Worm (Caenorhabditis elegans) whole organism, mixed stage, embryonic: Measurements from ENCODE around the gene sru-7.

Experiments used
- M03D4.4 ChIP-seq: sonication (generic microtip); optimal IDR thresholded peaks from 2 replicates; lab custom pipeline; 2017; ENCODE audit warnings: mild to moderate bottlenecking, missing genetic modification characterization, missing compliant biosample characterization
- blmp-1 ChIP-seq: fragments of 150-350 bp; optimal IDR thresholded peaks from 2 replicates; lab custom pipeline; 2014; ENCODE audit warnings: missing biosample characterization, missing genetic modification characterization
- ceh-39 ChIP-seq: fragments of 150-350 bp; optimal IDR thresholded peaks from 2 replicates; lab custom pipeline; 2014; ENCODE audit warnings: missing biosample characterization, missing genetic modification characterization
- ceh-43 ChIP-seq: fragments of 200-800 bp; sonication (Bioruptor generic); optimal IDR thresholded peaks from 2 replicates; lab custom pipeline; 2018; ENCODE audit warnings: mild to moderate bottlenecking, missing genetic modification characterization, moderate library complexity, missing compliant biosample characterization
- ceh-83 ChIP-seq: fragments of 200-800 bp; sonication (Bioruptor generic); optimal IDR thresholded peaks from 2 replicates; lab custom pipeline; 2018; ENCODE audit warnings: mild to moderate bottlenecking, missing genetic modification characterization, missing compliant biosample characterization
- ces-1 ChIP-seq: fragments of 150-350 bp; optimal IDR thresholded peaks from 2 replicates; lab custom pipeline; 2014; ENCODE audit warnings: missing biosample characterization, missing genetic modification reagents, missing genetic modification characterization
- cnd-1 ChIP-seq: fragments of 200-800 bp; sonication (Bioruptor generic); optimal IDR thresholded peaks from 2 replicates; lab custom pipeline; 2018; ENCODE audit warnings: mild to moderate bottlenecking, missing genetic modification characterization, missing compliant biosample characterization
- drap-1 ChIP-seq: fragments of 200-800 bp; sonication (Bioruptor generic); optimal IDR thresholded peaks from 3 replicates; lab custom pipeline; 2018; ENCODE audit warnings: mild to moderate bottlenecking, missing genetic modification characterization, missing compliant biosample characterization
- elt-1 ChIP-seq: sonication (generic microtip); optimal IDR thresholded peaks from 2 replicates; lab custom pipeline; 2017; ENCODE audit warnings: missing genetic modification characterization, mild to moderate bottlenecking, missing compliant biosample characterization, antibody characterized with exemption, moderate library complexity, borderline replicate concordance; ENCODE audit not compliant: insufficient read depth
- elt-3 ChIP-seq: fragments of 150-350 bp; optimal IDR thresholded peaks from 2 replicates; lab custom pipeline; 2014; ENCODE audit warnings: missing biosample characterization, missing genetic modification characterization
- flh-1 ChIP-seq: fragments of 200-800 bp; sonication (Bioruptor generic); optimal IDR thresholded peaks from 2 replicates; lab custom pipeline; 2018; ENCODE audit warnings: mild to moderate bottlenecking, missing genetic modification characterization, moderate library complexity, missing compliant biosample characterization
- ham-2 ChIP-seq: fragments of 200-800 bp; sonication (Bioruptor generic); optimal IDR thresholded peaks from 2 replicates; lab custom pipeline; 2018; ENCODE audit warnings: mild to moderate bottlenecking, missing genetic modification characterization, missing compliant biosample characterization
- hlh-1 ChIP-seq: fragments of 150-350 bp; optimal IDR thresholded peaks from 2 replicates; lab custom pipeline; 2014; ENCODE audit warnings: missing biosample characterization, missing genetic modification reagents, missing genetic modification characterization
- lin-13 ChIP-seq: fragments of 150-350 bp; optimal IDR thresholded peaks from 2 replicates; lab custom pipeline; 2014; ENCODE audit warnings: missing biosample characterization, missing genetic modification characterization
- lin-32 ChIP-seq: fragments of 200-800 bp; sonication (Bioruptor generic); optimal IDR thresholded peaks from 2 replicates; lab custom pipeline; 2018; ENCODE audit warnings: mild to moderate bottlenecking, missing genetic modification characterization, missing compliant biosample characterization
- lsy-2 ChIP-seq: fragments of 150-350 bp; optimal IDR thresholded peaks from 2 replicates; lab custom pipeline; 2014; ENCODE audit warnings: missing biosample characterization, missing genetic modification characterization
- mab-5 ChIP-seq: fragments of 150-350 bp; optimal IDR thresholded peaks from 2 replicates; lab custom pipeline; 2014; ENCODE audit warnings: missing biosample characterization, missing genetic modification characterization
- mep-1 ChIP-seq: fragments of 150-350 bp; optimal IDR thresholded peaks from 2 replicates; lab custom pipeline; 2017; ENCODE audit warnings: missing biosample characterization, missing genetic modification reagents, missing genetic modification characterization, inconsistent platforms
- mls-2 ChIP-seq: sonication (generic microtip); optimal IDR thresholded peaks from 2 replicates; lab custom pipeline; 2016; ENCODE audit warnings: mild to moderate bottlenecking, missing genetic modification characterization, moderate library complexity, missing compliant biosample characterization
- nhr-12 ChIP-seq: fragments of 150-350 bp; optimal IDR thresholded peaks from 2 replicates; lab custom pipeline; 2014; ENCODE audit warnings: missing biosample characterization, missing genetic modification characterization
- nhr-2 ChIP-seq: fragments of 150-350 bp; optimal IDR thresholded peaks from 2 replicates; lab custom pipeline; 2014; ENCODE audit warnings: missing biosample characterization, missing genetic modification characterization
- nhr-237 ChIP-seq: fragments of 150-350 bp; optimal IDR thresholded peaks from 2 replicates; lab custom pipeline; 2014; ENCODE audit warnings: missing biosample characterization, missing genetic modification characterization
- nhr-28 ChIP-seq: fragments of 150-350 bp; optimal IDR thresholded peaks from 2 replicates; lab custom pipeline; 2014; ENCODE audit warnings: missing biosample characterization, missing genetic modification characterization
- nhr-76 ChIP-seq: sonication (generic microtip); optimal IDR thresholded peaks from 2 replicates; lab custom pipeline; 2017; ENCODE audit warnings: missing biosample characterization, missing genetic modification characterization
- pha-4 ChIP-seq: fragments of 150-350 bp; optimal IDR thresholded peaks from 2 replicates; lab custom pipeline; 2018; ENCODE audit warnings: missing biosample characterization, missing genetic modification reagents, missing genetic modification characterization
- sem-2 ChIP-seq: fragments of 200-800 bp; sonication (Bioruptor generic); optimal IDR thresholded peaks from 2 replicates; lab custom pipeline; 2018; ENCODE audit warnings: mild to moderate bottlenecking, missing genetic modification characterization, missing compliant biosample characterization
- snpc-4 ChIP-seq: fragments of 150-350 bp; optimal IDR thresholded peaks from 2 replicates; lab custom pipeline; 2014; ENCODE audit warnings: missing biosample characterization, missing genetic modification characterization
- sptf-1 ChIP-seq: sonication (generic microtip); optimal IDR thresholded peaks from 2 replicates; lab custom pipeline; 2017; ENCODE audit warnings: mild to moderate bottlenecking, missing genetic modification characterization, moderate library complexity, missing compliant biosample characterization
- unc-120 ChIP-seq: sonication (generic microtip); optimal IDR thresholded peaks from 2 replicates; lab custom pipeline; 2017; ENCODE audit warnings: missing genetic modification characterization, missing compliant biosample characterization; ENCODE audit not compliant: poor library complexity, severe bottlenecking
- unc-39 ChIP-seq: fragments of 150-350 bp; optimal IDR thresholded peaks from 2 replicates; lab custom pipeline; 2014; ENCODE audit warnings: missing biosample characterization, missing genetic modification characterization
- unc-62 ChIP-seq: fragments of 150-350 bp; optimal IDR thresholded peaks from 2 replicates; lab custom pipeline; 2014; ENCODE audit warnings: missing biosample characterization, missing genetic modification reagents, missing genetic modification characterization
- zip-8 ChIP-seq: fragments of 150-350 bp; optimal IDR thresholded peaks from 2 replicates; lab custom pipeline; 2014; ENCODE audit warnings: missing biosample characterization, missing genetic modification characterization
- ztf-11 ChIP-seq: fragments of 150-350 bp; optimal IDR thresholded peaks from 2 replicates; lab custom pipeline; 2014; ENCODE audit warnings: missing biosample characterization, missing genetic modification characterization

The sru-7 gene

ce11 chrIV:8463069-8463468 lies 29.3 kb upstream of the sru-7 start:
- TF ChIP-seq ceh-43 (GFP tag; lab: Kevin White, UChicago) = no peak
- no peak for TF ChIP-seq cnd-1 (tag; lab: Kevin White, UChicago)
- no peak for TF ChIP-seq M03D4.4 (tag; lab: Kevin White, UChicago)
- no peak for TF ChIP-seq unc-39 (tag; lab: Kevin White, UChicago)
- TF ChIP-seq snpc-4 (tag; lab: Kevin White, UChicago) = no peak
- no peak for TF ChIP-seq ceh-39
- no peak for TF ChIP-seq hlh-1 (tag; lab: Kevin White, UChicago)
- TF ChIP-seq sptf-1 (tag; lab: Kevin White, UChicago) = no peak
- no peak for TF ChIP-seq ceh-83 (GFP tag; lab: Kevin White, UChicago)
- no peak for TF ChIP-seq nhr-76 (tag; lab: Kevin White, UChicago)
- no peak for TF ChIP-seq nhr-12 (tag; lab: Kevin White, UChicago)
- no peak for TF ChIP-seq elt-3 (tag; lab: Kevin White, UChicago)
- TF ChIP-seq ces-1 (GFP tag; lab: Kevin White, UChicago) = no peak
- TF ChIP-seq mep-1 (tag; lab: Kevin White, UChicago) = no peak
- TF ChIP-seq lsy-2 = no peak
- no peak for TF ChIP-seq mls-2 (tag; lab: Kevin White, UChicago)
- TF ChIP-seq unc-120 (tag; lab: Kevin White, UChicago) = no peak
- TF ChIP-seq lin-32 (GFP tag; lab: Kevin White, UChicago) = no peak
- TF ChIP-seq elt-1 (tag; lab: Kevin White, UChicago) = no peak

ce11 chrIV:8463716-8464115 lies 28.6 kb upstream of the sru-7 start, which contains the start of gene str-176:
Gene str-176 (minus strand): TSS chrIV:8463816.
- TF ChIP-seq ceh-43 (GFP tag; lab: Kevin White, UChicago) = no peak
- no peak for TF ChIP-seq ceh-83 (GFP tag; lab: Kevin White, UChicago)
- no peak for TF ChIP-seq mls-2 (tag; lab: Kevin White, UChicago)
- no peak for TF ChIP-seq mab-5 (tag; lab: Kevin White, UChicago)
- TF ChIP-seq pha-4 (tag; lab: Kevin White, UChicago) = no peak
- TF ChIP-seq elt-1 (tag; lab: Kevin White, UChicago) = no peak
- no peak for TF ChIP-seq ces-1 (GFP tag; lab: Kevin White, UChicago)
- no peak for TF ChIP-seq unc-39 (tag; lab: Kevin White, UChicago)
- TF ChIP-seq nhr-76 (tag; lab: Kevin White, UChicago) = no peak
- TF ChIP-seq sem-2 (GFP tag; lab: Kevin White, UChicago) = no peak
- no peak for TF ChIP-seq lin-13 (tag; lab: Kevin White, UChicago)
- no peak for TF ChIP-seq cnd-1 (tag; lab: Kevin White, UChicago)
- no peak for TF ChIP-seq blmp-1 (tag; lab: Kevin White, UChicago)
- TF ChIP-seq unc-62 (GFP tag; lab: Kevin White, UChicago) = no peak
- no peak for TF ChIP-seq flh-1
- TF ChIP-seq sptf-1 (tag; lab: Kevin White, UChicago) = no peak
- TF ChIP-seq elt-3 (tag; lab: Kevin White, UChicago) = no peak
- TF ChIP-seq lin-32 (GFP tag; lab: Kevin White, UChicago) = no peak

- TF ChIP-seq drap-1 (GFP tag; lab: Kevin White, UChicago) (no peak), ztf-11 (tag; lab: Kevin White, UChicago) (no peak), ceh-43 (GFP tag; lab: Kevin White, UChicago) (no peak), lin-13 (tag; lab: Kevin White, UChicago) (no peak), ham-2 (GFP tag; lab: Kevin White, UChicago) (no peak), nhr-2 (tag; lab: Kevin White, UChicago) (no peak), M03D4.4 (tag; lab: Kevin White, UChicago) (no peak)
- TF ChIP-seq, all 35 proteins: peak for 0
Observed at ce11 chrIV:8464187-8464586, 28.2 kb upstream of the sru-7 start.

DNA sequence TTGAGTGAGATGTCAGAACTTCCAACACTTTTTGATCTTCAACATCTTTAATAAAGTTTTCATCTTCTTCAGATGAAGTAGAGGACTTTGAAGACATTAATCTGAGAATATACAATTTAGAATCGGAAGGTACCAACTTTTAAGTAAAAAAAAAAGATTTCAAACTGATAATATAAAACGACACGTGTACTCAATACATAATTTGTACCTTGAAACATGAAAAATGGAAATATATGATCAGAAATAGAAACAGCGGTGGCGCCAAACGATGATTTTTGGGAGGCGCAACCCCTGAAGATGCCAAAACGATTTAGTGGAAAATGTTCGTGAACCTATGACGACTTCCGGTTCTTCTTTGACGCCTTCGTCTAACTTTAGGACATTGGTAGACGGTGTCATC lies 19.8 kb upstream of the sru-7 start, which contains the start of gene oat-1:
Gene oat-1 (minus strand): TSS at position 101 of the 400 bp plus-strand sequence.
- TF ChIP-seq elt-1 (tag; lab: Kevin White, UChicago) = no peak
- no peak for TF ChIP-seq ces-1 (GFP tag; lab: Kevin White, UChicago)
- TF ChIP-seq ceh-83 (GFP tag; lab: Kevin White, UChicago) = no peak
- TF ChIP-seq M03D4.4 (tag; lab: Kevin White, UChicago) = no peak
- no peak for TF ChIP-seq zip-8 (tag; lab: Kevin White, UChicago)
- TF ChIP-seq unc-62 (GFP tag; lab: Kevin White, UChicago) = no peak
- TF ChIP-seq ham-2 (GFP tag; lab: Kevin White, UChicago) = no peak
- TF ChIP-seq nhr-237 (tag; lab: Kevin White, UChicago) = no peak
- no peak for TF ChIP-seq mls-2 (tag; lab: Kevin White, UChicago)
- no peak for TF ChIP-seq unc-39 (tag; lab: Kevin White, UChicago)
- no peak for TF ChIP-seq mep-1 (tag; lab: Kevin White, UChicago)
- no peak for TF ChIP-seq ceh-39
- TF ChIP-seq ztf-11 (tag; lab: Kevin White, UChicago) = no peak
- no peak for TF ChIP-seq elt-3 (tag; lab: Kevin White, UChicago)
- TF ChIP-seq nhr-28 (tag; lab: Kevin White, UChicago) = no peak
